Worm (Caenorhabditis elegans): ENCODE data around the gene C16C10.2.

The C16C10.2 gene

DNA sequence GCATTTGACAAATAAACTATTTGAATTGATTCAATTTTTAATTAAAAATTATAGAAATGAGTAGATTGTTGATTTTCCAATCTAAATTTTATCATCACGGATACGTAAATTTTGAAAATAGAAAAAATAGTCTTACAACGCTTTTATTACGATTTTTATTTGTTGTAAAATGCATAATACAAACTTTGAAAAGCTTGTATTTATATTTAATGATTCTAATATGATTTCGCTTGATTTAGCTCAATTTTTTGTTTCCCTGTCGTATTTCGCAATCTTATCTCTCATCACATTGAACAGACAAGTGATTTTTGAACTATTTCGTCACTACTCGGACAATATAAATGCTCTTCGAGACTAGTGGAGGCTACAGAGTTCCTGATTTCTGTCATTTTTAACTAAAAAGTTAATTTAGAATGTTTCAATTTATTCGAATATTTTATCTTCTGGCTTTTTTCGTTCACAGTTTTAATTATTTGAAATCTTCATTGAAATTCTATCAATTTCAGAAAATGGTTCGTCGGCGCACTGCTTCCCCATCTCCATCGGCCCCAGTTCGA lies 26.8 kb downstream of the C16C10.2 start, which contains the start of the genes wht-3 and har-1:
TSS of gene wht-3 (minus strand) at position 51 of the 557 bp plus-strand sequence.
TSS of gene har-1 (plus strand) at position 507 of the 557 bp plus-strand sequence.
- TF ChIP-seq hmg-4 (GFP tag; optimal IDR thresholded peaks at IDR 0.05) (no peak), ama-1 (optimal IDR thresholded peaks at IDR 0.05) (no peak), hnd-1 (tag; optimal IDR thresholded peaks at IDR 0.05) (no peak), flt-1 (GFP tag; IDR thresholded peaks at IDR 0.05) (no peak), F13C5.2 (tag; optimal IDR thresholded peaks at IDR 0.05) (no peak), ceh-36 (tag; optimal IDR thresholded peaks at IDR 0.05) (no peak), pes-1 (GFP tag; IDR thresholded peaks at IDR 0.05) (no peak), sea-1 (GFP tag; conservative IDR thresholded peaks at IDR 0.05) (no peak), scrt-1 (GFP tag; IDR thresholded peaks at IDR 0.05) (no peak), ets-7 (tag; optimal IDR thresholded peaks at IDR 0.05) (no peak), B0310.2 (tag; optimal IDR thresholded peaks at IDR 0.05) (no peak), tra-4 (tag; optimal IDR thresholded peaks at IDR 0.05) (no peak), hmbx-1 (tag; optimal IDR thresholded peaks at IDR 0.05) (no peak)

DNA sequence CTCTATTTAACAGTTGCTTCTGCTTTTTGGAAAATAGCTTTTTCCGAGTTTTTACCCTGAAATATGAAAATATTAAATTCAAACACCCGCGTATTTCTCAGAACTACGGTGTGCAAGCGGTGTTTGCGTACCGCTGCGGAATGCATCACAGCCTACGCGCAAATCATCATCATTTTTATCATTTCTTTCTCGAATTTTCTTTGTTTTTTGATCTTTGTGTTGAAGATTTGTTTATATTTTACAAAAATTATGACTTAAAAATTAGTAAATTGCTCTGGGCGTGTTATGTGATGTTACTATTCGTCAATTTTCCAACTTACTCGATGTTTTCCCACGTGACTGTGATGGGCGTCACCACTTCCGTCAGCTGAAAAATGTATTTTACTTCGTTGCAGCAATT lies 27.5 kb downstream of the C16C10.2 start:
- TF ChIP-seq flt-1 (GFP tag; IDR thresholded peaks at IDR 0.05) (no peak), F13C5.2 (tag; optimal IDR thresholded peaks at IDR 0.05) (peak; percentile 64)

ce11 chrIII:4143170-4143569 lies 35.3 kb downstream of the C16C10.2 start:
- TF ChIP-seq hmg-4 (GFP tag; optimal IDR thresholded peaks at IDR 0.05) (no peak), ets-7 (tag; optimal IDR thresholded peaks at IDR 0.05) (no peak), ceh-36 (tag; optimal IDR thresholded peaks at IDR 0.05) (no peak), B0310.2 (tag; optimal IDR thresholded peaks at IDR 0.05) (no peak), tbx-37 (GFP tag; conservative IDR thresholded peaks at IDR 0.05) (no peak)

DNA sequence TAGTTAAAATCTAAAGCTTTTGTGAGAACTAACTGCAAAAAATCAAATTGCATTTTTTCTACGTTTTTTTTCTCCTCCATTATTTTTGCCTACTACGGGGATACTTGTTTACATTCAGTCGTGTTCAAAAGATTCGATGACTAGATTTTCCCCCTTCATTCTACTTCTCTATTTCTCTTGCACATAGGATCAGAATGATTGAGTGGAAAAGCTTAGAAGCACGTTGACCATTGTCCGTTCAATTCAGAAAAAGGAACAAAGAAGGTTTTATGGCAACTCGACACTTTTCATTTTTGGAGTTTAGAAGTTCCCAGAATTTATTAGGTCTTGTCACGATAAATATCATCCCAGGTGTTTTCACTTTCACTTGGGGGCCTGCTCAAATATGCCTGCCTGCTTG lies 41.3 kb downstream of the C16C10.2 start:
- no peak for TF ChIP-seq hmg-4 (GFP tag; optimal IDR thresholded peaks at IDR 0.05)
- no peak for TF ChIP-seq hmbx-1 (tag; optimal IDR thresholded peaks at IDR 0.05)
- no peak for TF ChIP-seq sea-1 (GFP tag; conservative IDR thresholded peaks at IDR 0.05)
- TF ChIP-seq tbx-37 (GFP tag; conservative IDR thresholded peaks at IDR 0.05) = no peak
- no peak for TF ChIP-seq scrt-1 (GFP tag; IDR thresholded peaks at IDR 0.05)
- TF ChIP-seq B0310.2 (tag; optimal IDR thresholded peaks at IDR 0.05) = no peak
- TF ChIP-seq ceh-13 (GFP tag; optimal IDR thresholded peaks at IDR 0.05) = no peak
- TF ChIP-seq flt-1 (GFP tag; IDR thresholded peaks at IDR 0.05) = no peak
- no peak for TF ChIP-seq F13C5.2 (tag; optimal IDR thresholded peaks at IDR 0.05)
- TF ChIP-seq ets-7 (tag; optimal IDR thresholded peaks at IDR 0.05) = no peak
- no peak for TF ChIP-seq tra-4 (tag; optimal IDR thresholded peaks at IDR 0.05)

DNA sequence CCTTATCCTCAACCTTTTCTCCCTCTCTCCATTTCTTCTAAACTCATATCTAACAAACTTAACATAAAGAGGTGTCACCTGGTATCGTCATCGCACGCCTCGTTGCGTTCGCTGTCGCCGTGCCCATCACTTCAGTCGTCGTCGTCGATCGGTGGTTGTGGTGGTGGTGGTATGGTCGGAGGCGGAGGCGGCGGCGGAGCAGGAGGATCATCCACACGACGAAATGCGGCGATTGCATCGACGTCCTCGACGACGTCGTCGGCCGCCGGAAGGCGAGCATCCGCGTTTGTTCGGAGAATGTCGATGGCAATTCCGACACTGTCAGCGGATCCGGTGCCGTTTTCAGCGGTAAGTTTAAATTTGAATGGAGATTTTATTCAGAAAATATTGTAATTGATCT lies 44.4 kb downstream of the C16C10.2 start:
- no peak for TF ChIP-seq F13C5.2 (tag; optimal IDR thresholded peaks at IDR 0.05)
- no peak for TF ChIP-seq tbx-11 (GFP tag; IDR thresholded peaks at IDR 0.05)
- no peak for TF ChIP-seq hmbx-1 (tag; optimal IDR thresholded peaks at IDR 0.05)
- TF ChIP-seq scrt-1 (GFP tag; IDR thresholded peaks at IDR 0.05) = no peak
- TF ChIP-seq ceh-13 (GFP tag; optimal IDR thresholded peaks at IDR 0.05) = no peak
- no peak for TF ChIP-seq hmg-4 (GFP tag; optimal IDR thresholded peaks at IDR 0.05)
- TF ChIP-seq sea-1 (GFP tag; conservative IDR thresholded peaks at IDR 0.05) = no peak
- no peak for TF ChIP-seq ceh-36 (tag; optimal IDR thresholded peaks at IDR 0.05)
- no peak for TF ChIP-seq B0310.2 (tag; optimal IDR thresholded peaks at IDR 0.05)
- TF ChIP-seq flt-1 (GFP tag; IDR thresholded peaks at IDR 0.05) = no peak
- TF ChIP-seq tra-4 (tag; optimal IDR thresholded peaks at IDR 0.05) = no peak
- no peak for TF ChIP-seq aly-1 (tag; optimal IDR thresholded peaks at IDR 0.05)
- TF ChIP-seq ets-7 (tag; optimal IDR thresholded peaks at IDR 0.05) = no peak
- TF ChIP-seq hnd-1 (tag; optimal IDR thresholded peaks at IDR 0.05) = no peak
- TF ChIP-seq pes-1 (GFP tag; IDR thresholded peaks at IDR 0.05) = no peak

- no peak for TF ChIP-seq ama-1 (optimal IDR thresholded peaks at IDR 0.05)
- no peak for TF ChIP-seq B0310.2 (tag; optimal IDR thresholded peaks at IDR 0.05)
- no peak for TF ChIP-seq sea-1 (GFP tag; conservative IDR thresholded peaks at IDR 0.05)
Observed at ce11 chrIII:4131814-4132555, 46.5 kb downstream of the C16C10.2 start.
